Worm (Caenorhabditis elegans) whole organism, young adult: Measurements from ENCODE around the gene lec-12.

Experiments
- D2030.7 ChIP-seq: fragments of 200-800 bp; sonication (Bioruptor generic); IDR thresholded peaks from 2 replicates; pipeline ENCODE4 v1.3.6; 2022; ENCODE audit warnings: missing genetic modification reagents, missing genetic modification characterization, missing compliant biosample characterization
- F37B4.10 ChIP-seq: fragments of 200-800 bp; sonication (Bioruptor generic); IDR thresholded peaks from 2 replicates; pipeline ENCODE4 v1.3.6; 2022; ENCODE audit warnings: missing genetic modification characterization, missing compliant biosample characterization
- F39B2.1 ChIP-seq: fragments of 200-800 bp; sonication (Bioruptor generic); IDR thresholded peaks from 2 replicates; pipeline ENCODE4 v1.3.6; 2022; ENCODE audit warnings: missing genetic modification reagents, missing genetic modification characterization, missing compliant biosample characterization
- F52B5.7 ChIP-seq: sonication (generic microtip); optimal IDR thresholded peaks from 2 replicates; lab custom pipeline; 2016; ENCODE audit warnings: mild to moderate bottlenecking, missing genetic modification characterization, missing compliant biosample characterization
- F55B11.4 ChIP-seq: sonication (generic microtip); optimal IDR thresholded peaks from 2 replicates; lab custom pipeline; 2016; ENCODE audit warnings: missing compliant biosample characterization, missing genetic modification characterization, borderline replicate concordance; ENCODE audit not compliant: insufficient read depth
- Y53G8AR.9 ChIP-seq: fragments of 200-800 bp; sonication (Bioruptor generic); conservative IDR thresholded peaks from 2 replicates; pipeline ENCODE4 v1.3.6; 2022; ENCODE audit warnings: missing genetic modification reagents, missing genetic modification characterization, missing compliant biosample characterization
- Y67H2A.10 ChIP-seq: fragments of 200-800 bp; sonication (Bioruptor generic); conservative IDR thresholded peaks from 2 replicates; pipeline ENCODE4 v1.3.6; 2022; ENCODE audit warnings: missing genetic modification reagents, missing genetic modification characterization, missing compliant biosample characterization
- Y95B8A.8 ChIP-seq: fragments of 200-800 bp; sonication (Bioruptor generic); IDR thresholded peaks from 2 replicates; pipeline ENCODE4 v1.3.6; 2022; ENCODE audit warnings: missing genetic modification reagents, missing genetic modification characterization, missing compliant biosample characterization
- atf-7 ChIP-seq: sonication (generic microtip); optimal IDR thresholded peaks from 2 replicates; lab custom pipeline; 2017; ENCODE audit warnings: mild to moderate bottlenecking, missing genetic modification characterization, missing compliant biosample characterization
- attf-5 ChIP-seq: fragments of 200-800 bp; sonication (Bioruptor generic); optimal IDR thresholded peaks from 2 replicates; lab custom pipeline; 2018; ENCODE audit warnings: mild to moderate bottlenecking, missing genetic modification characterization, missing compliant biosample characterization
- ccch-3 ChIP-seq: fragments of 200-800 bp; sonication (Bioruptor generic); optimal IDR thresholded peaks from 2 replicates; lab custom pipeline; 2018; ENCODE audit warnings: mild to moderate bottlenecking, missing genetic modification characterization, missing compliant biosample characterization
- ceh-58 ChIP-seq: fragments of 200-800 bp; sonication (Bioruptor generic); IDR thresholded peaks from 2 replicates; pipeline ENCODE4 v1.3.6; 2022; ENCODE audit warnings: missing genetic modification characterization, missing compliant biosample characterization
- dpl-1 ChIP-seq: fragments of 150-350 bp; optimal IDR thresholded peaks from 2 replicates; lab custom pipeline; 2014; ENCODE audit warnings: missing biosample characterization, missing genetic modification reagents, missing genetic modification characterization
- fkh-3 ChIP-seq: sonication (generic microtip); optimal IDR thresholded peaks from 2 replicates; lab custom pipeline; 2016; ENCODE audit warnings: mild to moderate bottlenecking, missing genetic modification characterization, missing compliant biosample characterization
- gei-17 ChIP-seq: fragments of 200-800 bp; sonication (Bioruptor generic); optimal IDR thresholded peaks from 2 replicates; lab custom pipeline; 2018; ENCODE audit warnings: mild to moderate bottlenecking, missing genetic modification characterization, missing compliant biosample characterization
- hsf-1 ChIP-seq: fragments of 200-800 bp; sonication (Bioruptor generic); IDR thresholded peaks from 2 replicates; pipeline ENCODE4 v1.3.6; 2022; ENCODE audit warnings: missing genetic modification reagents, missing genetic modification characterization, missing compliant biosample characterization
- lin-54 ChIP-seq: fragments of 200-800 bp; sonication (Bioruptor generic); optimal IDR thresholded peaks from 2 replicates; lab custom pipeline; 2018; ENCODE audit warnings: mild to moderate bottlenecking, missing genetic modification characterization, missing compliant biosample characterization
- madf-6 ChIP-seq: fragments of 200-800 bp; sonication (Bioruptor generic); IDR thresholded peaks from 2 replicates; pipeline ENCODE4 v1.3.6; 2022; ENCODE audit warnings: missing genetic modification reagents, missing genetic modification characterization, missing compliant biosample characterization
- madf-8 ChIP-seq: fragments of 200-800 bp; sonication (Bioruptor generic); conservative IDR thresholded peaks from 2 replicates; pipeline ENCODE4 v1.3.6; 2022; ENCODE audit warnings: missing genetic modification reagents, missing genetic modification characterization, missing compliant biosample characterization
- mxl-1 ChIP-seq: sonication (generic microtip); optimal IDR thresholded peaks from 2 replicates; lab custom pipeline; 2016; ENCODE audit warnings: missing genetic modification characterization, missing compliant biosample characterization
- nhr-27 ChIP-seq: fragments of 200-800 bp; sonication (Bioruptor generic); optimal IDR thresholded peaks from 2 replicates; lab custom pipeline; 2018; ENCODE audit warnings: mild to moderate bottlenecking, missing genetic modification characterization, moderate library complexity, missing compliant biosample characterization
- pha-4 ChIP-seq: fragments of 150-350 bp; sonication (generic microtip); optimal IDR thresholded peaks from 2 replicates; lab custom pipeline; 2014; ENCODE audit warnings: missing biosample characterization, missing genetic modification reagents, missing genetic modification characterization
- rpc-1 ChIP-seq, 2 experiments: fragments of 150-350 bp in 1 of 2; sonication (generic microtip) in 1 of 2; optimal IDR thresholded peaks; 2 replicates each; lab custom pipeline; 2014 to 2018; ENCODE audit warnings: missing biosample characterization in 1 of 2, missing genetic modification characterization in 1 of 2, missing genetic modification reagents in 1 of 2, missing genotype in 1 of 2
- sdz-38 ChIP-seq: sonication (generic microtip); optimal IDR thresholded peaks from 2 replicates; lab custom pipeline; 2016; ENCODE audit warnings: missing genotype, missing genetic modification characterization, missing compliant biosample characterization
- xnd-1 ChIP-seq: sonication (generic microtip); optimal IDR thresholded peaks from 2 replicates; lab custom pipeline; 2016; ENCODE audit warnings: missing genotype, missing genetic modification reagents, missing genetic modification characterization, missing compliant biosample characterization
- ztf-26 ChIP-seq: sonication (generic microtip); optimal IDR thresholded peaks from 2 replicates; lab custom pipeline; 2017; ENCODE audit warnings: missing genetic modification characterization, missing compliant biosample characterization
- ztf-3 ChIP-seq: fragments of 200-800 bp; sonication (Bioruptor generic); optimal IDR thresholded peaks from 2 replicates; lab custom pipeline; 2018; ENCODE audit warnings: mild to moderate bottlenecking, missing genetic modification characterization, missing compliant biosample characterization
- ztf-6 ChIP-seq: fragments of 200-800 bp; sonication (Bioruptor generic); IDR thresholded peaks from 2 replicates; pipeline ENCODE4 v1.3.6; 2022; ENCODE audit warnings: missing genetic modification reagents, missing genetic modification characterization, missing compliant biosample characterization

Gene lec-12

ce11 chrV:254591-254990 lies 50.4 kb downstream of the lec-12 start, which contains the start of gene str-121:
Gene str-121, minus strand, starts transcription at chrV:254691.
- TF ChIP-seq Y67H2A.10 (GFP tag; lab: Robert Waterston, UW) (no peak), ztf-26 (no peak), attf-5 (no peak), F55B11.4 (tag; lab: Kevin White, UChicago) (no peak), ztf-6 (GFP tag; lab: Robert Waterston, UW) (no peak), F39B2.1 (GFP tag; lab: Robert Waterston, UW) (no peak), ztf-3 (GFP tag; lab: Kevin White, UChicago) (no peak), F52B5.7 (tag; lab: Kevin White, UChicago) (no peak), ccch-3 (GFP tag; lab: Kevin White, UChicago) (no peak), rpc-1 (optimal IDR thresholded peaks at IDR 0.05; lab: Kevin White, UChicago) (no peak), rpc-1 (tag; optimal IDR thresholded peaks at IDR 0.05; lab: Kevin White, UChicago) (no peak), mxl-1 (tag; lab: Kevin White, UChicago) (no peak), nhr-27 (tag; lab: Kevin White, UChicago) (no peak), F37B4.10 (no peak), lin-54 (GFP tag; lab: Kevin White, UChicago) (no peak), gei-17 (GFP tag; lab: Kevin White, UChicago) (no peak)

ce11 chrV:258730-259129 lies 54.5 kb downstream of the lec-12 start, which contains the start of gene nhr-204:
Gene nhr-204, minus strand, starts transcription at chrV:258830.
- TF ChIP-seq fkh-3 (no peak), hsf-1 (GFP tag; lab: Robert Waterston, UW) (no peak), sdz-38 (no peak), Y53G8AR.9 (GFP tag; lab: Robert Waterston, UW) (no peak), ceh-58 (GFP tag; lab: Robert Waterston, UW) (no peak), D2030.7 (GFP tag; lab: Robert Waterston, UW) (no peak), madf-6 (GFP tag; lab: Robert Waterston, UW) (no peak), madf-8 (GFP tag; lab: Robert Waterston, UW) (no peak), pha-4 (no peak), dpl-1 (GFP tag; lab: Kevin White, UChicago) (no peak), xnd-1 (tag; lab: Kevin White, UChicago) (no peak), F52B5.7 (tag; lab: Kevin White, UChicago) (no peak), Y95B8A.8 (GFP tag; lab: Robert Waterston, UW) (no peak), atf-7 (tag; lab: Kevin White, UChicago) (no peak)
